Fruit fly (Drosophila melanogaster): Measurements from ENCODE around the gene dop.

dop gene

DNA sequence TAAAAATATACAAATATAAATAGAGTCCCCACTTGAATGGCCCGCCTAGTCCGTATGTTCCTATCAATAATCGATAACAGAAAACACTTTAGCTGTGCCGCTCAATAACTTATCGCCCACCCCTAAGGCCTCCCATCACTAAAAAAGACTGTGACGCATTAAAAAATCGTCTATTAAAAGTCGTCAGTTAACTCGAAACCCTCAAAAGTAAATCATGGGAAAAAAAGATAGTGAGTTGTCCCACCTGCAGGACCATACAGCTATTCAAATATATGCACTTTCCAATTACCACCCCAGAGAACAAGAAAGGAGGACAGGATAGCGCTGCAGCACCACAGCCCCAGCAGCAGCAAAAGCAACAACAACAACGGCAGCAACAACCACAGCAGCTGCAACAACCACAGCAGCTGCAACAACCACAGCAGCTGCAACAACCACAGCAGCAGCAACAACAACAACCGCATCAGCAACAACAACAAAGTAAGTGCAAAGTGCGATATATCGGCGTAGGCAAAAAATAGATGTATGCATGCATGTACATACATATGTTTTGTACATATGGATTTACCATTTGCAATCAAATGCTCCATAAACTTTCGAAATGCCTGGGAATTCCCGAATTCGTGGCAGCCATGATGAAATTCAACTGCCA, 11.7 kb upstream of the dop start, which contains the start of gene AGO2:
TSS of gene AGO2 (plus strand) at position 121 of the 652 bp plus-strand sequence.
- TF ChIP-seq Crg-1 (GFP tag; optimal IDR thresholded peaks at IDR 0.05), result no peak
- peak; percentile 65 for TF ChIP-seq CG14711 (tag; optimal IDR thresholded peaks at IDR 0.05)
- TF ChIP-seq ovo (GFP tag; optimal IDR thresholded peaks at IDR 0.05), result no peak
- TF ChIP-seq CG7101 (tag; optimal IDR thresholded peaks at IDR 0.05), result peak; percentile 45
- peak; percentile 68 for TF ChIP-seq bab1 (GFP tag; optimal IDR thresholded peaks at IDR 0.05)
- peak; percentile 27 for TF ChIP-seq CG7045 (GFP tag; optimal IDR thresholded peaks at IDR 0.05)
- no peak for TF ChIP-seq CG5204 (GFP tag; optimal IDR thresholded peaks at IDR 0.05)
- TF ChIP-seq tj (GFP tag; optimal IDR thresholded peaks at IDR 0.05), result peak; percentile 86
- peak; percentile 54 for TF ChIP-seq Clk (GFP tag; optimal IDR thresholded peaks at IDR 0.05)
- peak; percentile 96 for TF ChIP-seq CG12768 (GFP tag; optimal IDR thresholded peaks at IDR 0.05)
- TF ChIP-seq pad (GFP tag; optimal IDR thresholded peaks at IDR 0.05), result peak; percentile 94
- TF ChIP-seq CG11617 (GFP tag; optimal IDR thresholded peaks at IDR 0.05), result peak; percentile 14
- peak; percentile 95 for TF ChIP-seq kay (GFP tag; ENCODE audit: borderline replicate concordance)
- TF ChIP-seq CG33017 (tag; optimal IDR thresholded peaks at IDR 0.05), result peak; percentile 59
- peak; percentile 72 for TF ChIP-seq cic (GFP tag; optimal IDR thresholded peaks at IDR 0.05)
- peak; percentile 59 for TF ChIP-seq Mnt (GFP tag; optimal IDR thresholded peaks at IDR 0.05)
- no peak for TF ChIP-seq Hr96 (GFP tag; optimal IDR thresholded peaks at IDR 0.05)

dm6 chr3L:15562727-15563057, 3.1 kb upstream of the dop start:
- TF ChIP-seq CG5204 (GFP tag; optimal IDR thresholded peaks at IDR 0.05), result no peak
- TF ChIP-seq cic (GFP tag; optimal IDR thresholded peaks at IDR 0.05), result no peak
- no peak for TF ChIP-seq CG11617 (GFP tag; optimal IDR thresholded peaks at IDR 0.05)
- TF ChIP-seq ovo (GFP tag; optimal IDR thresholded peaks at IDR 0.05), result no peak
- TF ChIP-seq CG12768 (GFP tag; optimal IDR thresholded peaks at IDR 0.05), result no peak
- TF ChIP-seq CG14711 (tag; optimal IDR thresholded peaks at IDR 0.05), result no peak
- no peak for TF ChIP-seq cnc (optimal IDR thresholded peaks at IDR 0.05)
- no peak for TF ChIP-seq Crg-1 (GFP tag; optimal IDR thresholded peaks at IDR 0.05)

- TF ChIP-seq bab1 (GFP tag; optimal IDR thresholded peaks at IDR 0.05) (peak; percentile 45), cic (GFP tag; optimal IDR thresholded peaks at IDR 0.05) (no peak), tj (GFP tag; optimal IDR thresholded peaks at IDR 0.05) (no peak), CG5204 (GFP tag; optimal IDR thresholded peaks at IDR 0.05) (no peak), Hr96 (GFP tag; optimal IDR thresholded peaks at IDR 0.05) (no peak), toe (GFP tag; optimal IDR thresholded peaks at IDR 0.05) (no peak), CG7101 (tag; optimal IDR thresholded peaks at IDR 0.05) (peak; percentile 75), CG12768 (GFP tag; optimal IDR thresholded peaks at IDR 0.05) (no peak), cnc (optimal IDR thresholded peaks at IDR 0.05) (no peak), pad (GFP tag; optimal IDR thresholded peaks at IDR 0.05) (peak; percentile 6), kay (GFP tag; ENCODE audit: borderline replicate concordance) (peak; percentile 94), CG7045 (GFP tag; optimal IDR thresholded peaks at IDR 0.05) (peak; percentile 39), CG33017 (tag; optimal IDR thresholded peaks at IDR 0.05) (peak; percentile 60), ovo (GFP tag; optimal IDR thresholded peaks at IDR 0.05) (peak; percentile 39), CG1620 (GFP tag; optimal IDR thresholded peaks at IDR 0.05) (peak; percentile 65), CG11617 (GFP tag; optimal IDR thresholded peaks at IDR 0.05) (peak; percentile 46), Mnt (GFP tag; optimal IDR thresholded peaks at IDR 0.05) (peak; percentile 16), CG14711 (tag; optimal IDR thresholded peaks at IDR 0.05) (peak; percentile 63), Crg-1 (GFP tag; optimal IDR thresholded peaks at IDR 0.05) (peak; percentile 3)
Observed at dm6 chr3L:15563058-15563850, 2.6 kb upstream of the dop start, which contains the start of the genes CG7739 and SCCRO. CG7739 (minus strand) TSS chr3L:15563065. SCCRO (plus strand) TSS chr3L:15563427.

dm6 chr3L:15563851-15564106, 2.0 kb upstream of the dop start:
- TF ChIP-seq Mnt (GFP tag; optimal IDR thresholded peaks at IDR 0.05), result no peak
- TF ChIP-seq Crg-1 (GFP tag; optimal IDR thresholded peaks at IDR 0.05), result no peak
- no peak for TF ChIP-seq CG1620 (GFP tag; optimal IDR thresholded peaks at IDR 0.05)
- no peak for TF ChIP-seq CG14711 (tag; optimal IDR thresholded peaks at IDR 0.05)
- TF ChIP-seq Hr96 (GFP tag; optimal IDR thresholded peaks at IDR 0.05), result no peak
- peak; percentile 56 for TF ChIP-seq tj (GFP tag; optimal IDR thresholded peaks at IDR 0.05)
- TF ChIP-seq CG33017 (tag; optimal IDR thresholded peaks at IDR 0.05), result no peak
- no peak for TF ChIP-seq CG5204 (GFP tag; optimal IDR thresholded peaks at IDR 0.05)
- TF ChIP-seq ovo (GFP tag; optimal IDR thresholded peaks at IDR 0.05), result no peak

DNA sequence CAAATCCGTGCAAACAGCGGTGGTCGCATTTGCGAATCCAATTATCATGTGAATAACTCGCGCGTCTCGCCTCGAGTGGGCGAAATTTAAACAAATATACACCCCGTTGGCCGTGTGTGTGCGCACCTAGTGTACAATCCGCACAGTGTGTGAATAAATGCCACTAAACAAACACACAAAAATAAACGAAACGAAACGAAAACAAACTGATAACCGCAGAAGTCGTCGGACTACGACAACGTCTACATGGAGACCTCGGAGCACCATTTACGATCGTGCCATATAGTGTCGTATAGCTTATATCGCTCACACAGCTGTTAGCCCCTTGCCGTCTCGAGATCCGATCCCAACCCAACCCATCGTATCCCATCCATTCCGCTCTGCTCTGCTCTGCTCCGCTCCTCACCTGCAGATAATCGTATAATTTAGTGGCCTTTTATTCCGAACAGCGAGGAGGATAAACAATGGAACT, 707 bp downstream of the dop start:
- TF ChIP-seq tj (GFP tag; optimal IDR thresholded peaks at IDR 0.05) (peak; percentile 39), CG12768 (GFP tag; optimal IDR thresholded peaks at IDR 0.05) (peak; percentile 86), kay (GFP tag; ENCODE audit: borderline replicate concordance) (peak; percentile 92), cic (GFP tag; optimal IDR thresholded peaks at IDR 0.05) (peak; percentile 98), CG14711 (tag; optimal IDR thresholded peaks at IDR 0.05) (peak; percentile 51), cnc (optimal IDR thresholded peaks at IDR 0.05) (no peak), Hr96 (GFP tag; optimal IDR thresholded peaks at IDR 0.05) (no peak), CG11617 (GFP tag; optimal IDR thresholded peaks at IDR 0.05) (peak; percentile 74), Crg-1 (GFP tag; optimal IDR thresholded peaks at IDR 0.05) (peak; percentile 59), Mnt (GFP tag; optimal IDR thresholded peaks at IDR 0.05) (peak; percentile 74), bab1 (GFP tag; optimal IDR thresholded peaks at IDR 0.05) (no peak), Clk (GFP tag; optimal IDR thresholded peaks at IDR 0.05) (no peak), ovo (GFP tag; optimal IDR thresholded peaks at IDR 0.05) (peak; percentile 68), CG1620 (GFP tag; optimal IDR thresholded peaks at IDR 0.05) (peak; percentile 54), CG7045 (GFP tag; optimal IDR thresholded peaks at IDR 0.05) (peak; percentile 69), toe (GFP tag; optimal IDR thresholded peaks at IDR 0.05) (no peak), CG7101 (tag; optimal IDR thresholded peaks at IDR 0.05) (peak; percentile 75), CG5204 (GFP tag; optimal IDR thresholded peaks at IDR 0.05) (no peak), CG33017 (tag; optimal IDR thresholded peaks at IDR 0.05) (peak; percentile 87), pad (GFP tag; optimal IDR thresholded peaks at IDR 0.05) (peak; percentile 37)
